Fruit fly (Drosophila melanogaster) whole organism, adult: ENCODE data around the gene CG44002.

ENCODE experiments used
- CG11617 ChIP-seq: fragments of 200-800 bp; sonication (Bioruptor generic); optimal IDR thresholded peaks from 2 replicates; lab custom pipeline; 2017; ENCODE audit warnings: mild to moderate bottlenecking, missing biosample characterization, missing genetic modification reagents, missing genetic modification characterization
- CG12768 ChIP-seq: fragments of 200-800 bp; sonication (Bioruptor generic); optimal IDR thresholded peaks from 2 replicates; lab custom pipeline; 2017; ENCODE audit warnings: missing biosample characterization, missing genetic modification characterization, mild to moderate bottlenecking, moderate library complexity, missing genetic modification reagents
- CG14711 ChIP-seq: fragments of 200-800 bp; sonication (Bioruptor generic); optimal IDR thresholded peaks from 2 replicates; lab custom pipeline; 2018; ENCODE audit warnings: missing biosample characterization, mild to moderate bottlenecking, missing genetic modification characterization, moderate library complexity
- CG1620 ChIP-seq: fragments of 200-800 bp; sonication (Bioruptor generic); optimal IDR thresholded peaks from 2 replicates; lab custom pipeline; 2016; ENCODE audit warnings: missing biosample characterization, missing genetic modification characterization
- CG33017 ChIP-seq: fragments of 200-800 bp; sonication (Bioruptor generic); optimal IDR thresholded peaks from 2 replicates; lab custom pipeline; 2018; ENCODE audit warnings: missing biosample characterization, mild to moderate bottlenecking, missing genetic modification characterization, moderate library complexity
- CG5204 ChIP-seq: fragments of 200-800 bp; sonication (Bioruptor generic); optimal IDR thresholded peaks from 2 replicates; lab custom pipeline; 2016; ENCODE audit warnings: missing biosample characterization, missing genetic modification characterization
- CG7045 ChIP-seq: fragments of 200-800 bp; sonication (Bioruptor generic); optimal IDR thresholded peaks from 2 replicates; lab custom pipeline; 2017; ENCODE audit warnings: missing biosample characterization, mild to moderate bottlenecking, missing genetic modification characterization
- CG7101 ChIP-seq: fragments of 200-800 bp; sonication (Bioruptor generic); optimal IDR thresholded peaks from 2 replicates; lab custom pipeline; 2018; ENCODE audit warnings: missing biosample characterization, mild to moderate bottlenecking, missing genetic modification characterization, moderate library complexity
- Clk ChIP-seq: fragments of 200-800 bp; sonication (Bioruptor generic); optimal IDR thresholded peaks from 2 replicates; lab custom pipeline; 2017; ENCODE audit warnings: missing biosample characterization, missing genetic modification characterization
- Crg-1 ChIP-seq: fragments of 200-800 bp; sonication (Bioruptor generic); optimal IDR thresholded peaks from 2 replicates; lab custom pipeline; 2016; ENCODE audit warnings: missing biosample characterization, missing genetic modification characterization
- Hr96 ChIP-seq: fragments of 200-800 bp; sonication (Bioruptor generic); optimal IDR thresholded peaks from 2 replicates; lab custom pipeline; 2016; ENCODE audit warnings: missing biosample characterization, missing genetic modification characterization
- Mnt ChIP-seq: fragments of 200-800 bp; sonication (Bioruptor generic); optimal IDR thresholded peaks from 2 replicates; lab custom pipeline; 2016; ENCODE audit warnings: missing biosample characterization, mild to moderate bottlenecking, missing genetic modification characterization
- bab1 ChIP-seq: fragments of 200-800 bp; sonication (Bioruptor generic); optimal IDR thresholded peaks from 3 replicates; lab custom pipeline; 2019; ENCODE audit warnings: missing biosample characterization, mild to moderate bottlenecking, missing genetic modification characterization, moderate library complexity
- cic ChIP-seq: fragments of 200-800 bp; sonication (Bioruptor generic); optimal IDR thresholded peaks from 2 replicates; lab custom pipeline; 2017; ENCODE audit warnings: missing biosample characterization, mild to moderate bottlenecking, missing genetic modification characterization, moderate library complexity
- cnc ChIP-seq, 2 experiments: fragments of >200 bp; optimal IDR thresholded peaks; 2 replicates each; lab custom pipeline; 2017
- kay ChIP-seq: fragments of 200-800 bp; sonication (Bioruptor generic); peaks from one replicate; lab custom pipeline; 2016; ENCODE audit warnings: missing biosample characterization, missing genetic modification characterization, borderline replicate concordance
- ovo ChIP-seq: fragments of 200-800 bp; sonication (Bioruptor generic); optimal IDR thresholded peaks from 2 replicates; lab custom pipeline; 2016; ENCODE audit warnings: missing biosample characterization, missing genetic modification characterization
- pad ChIP-seq: fragments of 200-800 bp; sonication (Bioruptor generic); optimal IDR thresholded peaks from 3 replicates; lab custom pipeline; 2017; ENCODE audit warnings: missing biosample characterization, missing genetic modification characterization, mild to moderate bottlenecking, moderate library complexity, missing genetic modification reagents
- tj ChIP-seq: fragments of 200-800 bp; sonication (Bioruptor generic); optimal IDR thresholded peaks from 3 replicates; lab custom pipeline; 2017; ENCODE audit warnings: missing biosample characterization, mild to moderate bottlenecking, missing genetic modification characterization, moderate library complexity
- toe ChIP-seq: fragments of 200-800 bp; sonication (Bioruptor generic); optimal IDR thresholded peaks from 2 replicates; lab custom pipeline; 2016; ENCODE audit warnings: missing biosample characterization, missing genetic modification characterization

The CG44002 gene

dm6 chr2L:3151657-3152056 is 19.2 kb downstream of the CG44002 start:
- TF ChIP-seq CG11617 (GFP tag; lab: Kevin White, UChicago): no peak
- TF ChIP-seq CG33017 (tag; lab: Kevin White, UChicago): no peak
- TF ChIP-seq tj (GFP tag; lab: Kevin White, UChicago): no peak
- no peak for TF ChIP-seq ovo (GFP tag; lab: Kevin White, UChicago)
- no peak for TF ChIP-seq Hr96 (GFP tag; lab: Kevin White, UChicago)
- TF ChIP-seq bab1 (GFP tag; lab: Kevin White, UChicago): no peak
- TF ChIP-seq CG5204: no peak
- no peak for TF ChIP-seq CG7101 (tag; lab: Kevin White, UChicago)
- no peak for TF ChIP-seq CG14711 (tag; lab: Kevin White, UChicago)

DNA sequence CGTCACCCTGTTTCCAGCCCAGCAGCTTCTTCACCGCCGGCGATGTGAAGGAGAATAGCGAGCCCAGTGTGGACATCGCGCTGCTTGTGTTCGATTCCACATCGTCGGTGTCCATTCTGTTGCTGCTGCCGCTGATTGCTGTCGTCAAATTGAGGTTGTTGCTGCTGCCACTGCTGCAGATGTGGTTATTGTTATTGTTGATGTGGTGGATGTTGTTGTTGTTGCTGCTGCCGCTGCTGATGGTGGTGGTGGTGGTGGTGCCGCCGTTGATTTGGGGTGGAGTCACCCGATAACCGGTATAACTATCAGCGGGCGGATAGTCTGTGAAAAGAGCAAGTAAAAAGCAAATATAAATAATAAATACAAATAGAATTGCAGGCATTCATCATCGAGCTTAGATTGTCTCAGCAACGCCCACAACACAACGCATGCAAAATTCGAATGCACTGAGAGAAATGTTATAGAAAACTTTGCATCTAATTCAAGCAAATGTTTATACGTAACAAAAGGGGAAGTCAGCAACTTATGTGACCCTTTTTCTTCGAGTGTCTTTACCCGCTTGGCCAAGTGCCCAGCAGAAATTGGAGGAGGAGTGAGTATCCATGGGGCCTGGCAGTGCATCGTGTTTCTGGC is 21.8 kb downstream of the CG44002 start:
- no peak for TF ChIP-seq CG1620 (GFP tag; lab: Kevin White, UChicago)
- no peak for TF ChIP-seq CG33017 (tag; lab: Kevin White, UChicago)
- TF ChIP-seq CG7045 (GFP tag; lab: Kevin White, UChicago): no peak
- no peak for TF ChIP-seq cic (GFP tag; lab: Kevin White, UChicago)
- no peak for TF ChIP-seq cnc (optimal IDR thresholded peaks at IDR 0.05; lab: Kevin White, UChicago)
- no peak for TF ChIP-seq CG12768
- TF ChIP-seq ovo (GFP tag; lab: Kevin White, UChicago): no peak
- TF ChIP-seq Mnt (GFP tag; lab: Kevin White, UChicago): no peak
- no peak for TF ChIP-seq Clk (GFP tag; lab: Kevin White, UChicago)
- no peak for TF ChIP-seq toe (GFP tag; lab: Kevin White, UChicago)
- TF ChIP-seq bab1 (GFP tag; lab: Kevin White, UChicago): no peak
- TF ChIP-seq tj (GFP tag; lab: Kevin White, UChicago): no peak

dm6 chr2L:3145897-3146296 is 25.0 kb downstream of the CG44002 start:
- TF ChIP-seq toe (GFP tag; lab: Kevin White, UChicago) (no peak), kay (GFP tag; lab: Kevin White, UChicago) (peak; percentile 83)

DNA sequence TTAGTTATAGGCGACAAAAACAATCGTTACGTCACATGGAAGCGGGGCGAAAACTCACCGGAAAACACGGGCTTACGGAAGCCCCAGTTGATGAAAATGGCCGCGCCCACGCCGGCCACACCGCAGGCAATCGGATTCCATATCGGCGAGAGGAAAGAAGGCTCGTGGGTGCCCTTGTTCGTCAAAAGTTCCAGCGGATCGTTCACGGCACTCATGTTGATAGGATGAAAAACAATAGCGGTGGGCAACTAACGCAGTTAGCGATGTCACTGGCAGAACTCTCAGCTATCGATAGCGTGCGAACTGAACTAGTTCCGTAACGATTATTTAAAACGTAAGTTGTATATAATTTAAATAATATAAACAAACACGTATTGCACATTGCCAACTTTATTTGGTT is 25.4 kb downstream of the CG44002 start, which contains the start of gene ND-B14.5B:
ND-B14.5B (minus strand) TSS at position 379 of the 400 bp plus-strand sequence.
- TF ChIP-seq ovo (GFP tag; lab: Kevin White, UChicago): no peak
- TF ChIP-seq kay (GFP tag; lab: Kevin White, UChicago): no peak
- no peak for TF ChIP-seq CG7101 (tag; lab: Kevin White, UChicago)
- TF ChIP-seq Clk (GFP tag; lab: Kevin White, UChicago): no peak
- TF ChIP-seq CG11617 (GFP tag; lab: Kevin White, UChicago): no peak
- peak; percentile 14 for TF ChIP-seq bab1 (GFP tag; lab: Kevin White, UChicago)
- no peak for TF ChIP-seq CG7045 (GFP tag; lab: Kevin White, UChicago)
- TF ChIP-seq CG1620 (GFP tag; lab: Kevin White, UChicago): no peak
- TF ChIP-seq pad (GFP tag; lab: Kevin White, UChicago): no peak

dm6 chr2L:3144709-3145108 is 26.2 kb downstream of the CG44002 start, which contains the start of gene toc:
TSS of gene toc (minus strand) at chr2L:3144786.
- TF ChIP-seq CG11617 (GFP tag; lab: Kevin White, UChicago) (no peak), CG1620 (GFP tag; lab: Kevin White, UChicago) (no peak), bab1 (GFP tag; lab: Kevin White, UChicago) (peak; percentile 39), cic (GFP tag; lab: Kevin White, UChicago) (peak; percentile 20), Crg-1 (GFP tag; lab: Kevin White, UChicago) (no peak), tj (GFP tag; lab: Kevin White, UChicago) (no peak), Hr96 (GFP tag; lab: Kevin White, UChicago) (no peak)

dm6 chr2L:3143908-3144307 is 27.0 kb downstream of the CG44002 start:
- TF ChIP-seq ovo (GFP tag; lab: Kevin White, UChicago) (no peak), pad (GFP tag; lab: Kevin White, UChicago) (peak; percentile 60)

DNA sequence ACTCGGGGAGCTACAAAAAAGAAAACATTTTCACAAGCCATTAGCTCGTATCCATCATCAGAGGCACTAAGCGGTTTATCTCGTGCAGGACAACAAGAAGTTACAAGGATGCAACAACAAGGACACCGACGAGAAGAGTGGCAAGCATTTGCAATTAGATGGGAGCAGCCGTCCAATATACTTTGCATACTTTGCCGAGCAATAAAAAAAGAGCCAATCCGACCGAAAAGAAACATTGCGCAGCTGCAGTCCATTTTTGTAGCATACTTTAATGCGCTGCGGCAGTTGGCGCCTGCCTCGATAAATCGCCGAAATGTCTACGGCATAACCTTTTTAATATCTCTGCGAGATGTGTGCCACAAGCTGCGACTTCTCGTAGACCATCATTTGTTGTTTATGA is 39.3 kb downstream of the CG44002 start:
- TF ChIP-seq tj (GFP tag; lab: Kevin White, UChicago) (no peak), Mnt (GFP tag; lab: Kevin White, UChicago) (no peak), Hr96 (GFP tag; lab: Kevin White, UChicago) (no peak), CG1620 (GFP tag; lab: Kevin White, UChicago) (no peak), cnc (optimal IDR thresholded peaks at IDR 0.05; lab: Kevin White, UChicago) (no peak), Crg-1 (GFP tag; lab: Kevin White, UChicago) (no peak), pad (GFP tag; lab: Kevin White, UChicago) (no peak), CG12768 (no peak), toe (GFP tag; lab: Kevin White, UChicago) (no peak), bab1 (GFP tag; lab: Kevin White, UChicago) (no peak), cic (GFP tag; lab: Kevin White, UChicago) (no peak), CG11617 (GFP tag; lab: Kevin White, UChicago) (no peak), CG14711 (tag; lab: Kevin White, UChicago) (no peak), ovo (GFP tag; lab: Kevin White, UChicago) (no peak)
